Fruit fly (Drosophila melanogaster): Measurements from ENCODE around the gene CG43774.

The CG43774 gene

dm6 chr2L:4028697-4029096, 20.2 kb downstream of the CG43774 start (continued):
- TF ChIP-seq nerfin-2 (GFP tag; IDR thresholded peaks at IDR 0.05; ENCODE audit: partially characterized antibody) (no peak), CG11398 (GFP tag; optimal IDR thresholded peaks at IDR 0.05) (no peak), CG10321 (GFP tag; IDR thresholded peaks at IDR 0.05) (no peak), CG16815 (GFP tag; optimal IDR thresholded peaks at IDR 0.05) (no peak), CG15073 (GFP tag; optimal IDR thresholded peaks at IDR 0.05) (no peak), hth (optimal IDR thresholded peaks at IDR 0.05) (no peak), tll (GFP tag; optimal IDR thresholded peaks at IDR 0.05) (peak in 1 of 2 experiments; percentile 33), Oaz (GFP tag; IDR thresholded peaks at IDR 0.05) (no peak), odd (GFP tag; optimal IDR thresholded peaks at IDR 0.05) (no peak), CG7987 (GFP tag; optimal IDR thresholded peaks at IDR 0.05) (no peak), CG4617 (GFP tag; optimal IDR thresholded peaks at IDR 0.05; ENCODE audit: borderline replicate concordance) (no peak), CG15479 (GFP tag; optimal IDR thresholded peaks at IDR 0.05) (peak; percentile 77), CG1832 (GFP tag; optimal IDR thresholded peaks at IDR 0.05) (peak; percentile 64), CG5180 (GFP tag; optimal IDR thresholded peaks at IDR 0.05) (peak; percentile 65), CG12942 (GFP tag; optimal IDR thresholded peaks at IDR 0.05) (no peak), CG32532 (GFP tag; IDR thresholded peaks at IDR 0.05) (no peak), MESR4 (GFP tag; optimal IDR thresholded peaks at IDR 0.05) (no peak), stc (GFP tag; IDR thresholded peaks at IDR 0.05) (no peak), CG10654 (GFP tag; optimal IDR thresholded peaks at IDR 0.05) (no peak), lola (GFP tag; optimal IDR thresholded peaks at IDR 0.05) (no peak), exex (tag; optimal IDR thresholded peaks at IDR 0.05) (no peak), CG6272 (GFP tag; IDR thresholded peaks at IDR 0.05) (no peak), CG10274 (GFP tag; optimal IDR thresholded peaks at IDR 0.05) (no peak), D19A (tag; optimal IDR thresholded peaks at IDR 0.05) (no peak), CG18011 (GFP tag; optimal IDR thresholded peaks at IDR 0.05) (no peak), Sox102F (GFP tag; optimal IDR thresholded peaks at IDR 0.05) (no peak), CG14667 (GFP tag; IDR thresholded peaks at IDR 0.05) (no peak), HmgZ (tag; optimal IDR thresholded peaks at IDR 0.05) (no peak), kni (GFP tag; optimal IDR thresholded peaks at IDR 0.05) (peak; percentile 58), chinmo (GFP tag; IDR thresholded peaks at IDR 0.05; ENCODE audit: partially characterized antibody) (0 out of 4 replicates have a peak, but pooled peaks have one; percentile 43), Lpt (GFP tag; optimal IDR thresholded peaks at IDR 0.05) (no peak), CG9876 (GFP tag; optimal IDR thresholded peaks at IDR 0.05) (no peak), Trl (optimal IDR thresholded peaks at IDR 0.05) (peak in 1 of 2 experiments; percentile 16), Trl (GFP tag; optimal IDR thresholded peaks at IDR 0.05) (no peak), CG4820 (GFP tag; optimal IDR thresholded peaks at IDR 0.05) (no peak), amos (GFP tag; IDR thresholded peaks at IDR 0.05; ENCODE audit: partially characterized antibody) (no peak), Meics (GFP tag; optimal IDR thresholded peaks at IDR 0.05) (no peak), CG17361 (GFP tag; IDR thresholded peaks at IDR 0.05) (no peak), ash1 (GFP tag; optimal IDR thresholded peaks at IDR 0.05) (no peak), pnt (GFP tag; optimal IDR thresholded peaks at IDR 0.05) (no peak), peb (GFP tag; IDR thresholded peaks at IDR 0.05) (no peak), croc (GFP tag; conservative IDR thresholded peaks at IDR 0.05) (no peak), cas (GFP tag; IDR thresholded peaks at IDR 0.05) (no peak), abd-A (tag; optimal IDR thresholded peaks at IDR 0.05) (no peak), sd (tag; optimal IDR thresholded peaks at IDR 0.05) (no peak), fru (optimal IDR thresholded peaks at IDR 0.05) (no peak), CG7271 (tag; optimal IDR thresholded peaks at IDR 0.05) (no peak), slou (GFP tag; optimal IDR thresholded peaks at IDR 0.05) (no peak), CG10462 (GFP tag; optimal IDR thresholded peaks at IDR 0.05) (no peak), lbe (GFP tag; optimal IDR thresholded peaks at IDR 0.05) (no peak), Ets65A (GFP tag) (no peak), Sin3A (optimal IDR thresholded peaks at IDR 0.05) (no peak), Bteb2 (GFP tag; optimal IDR thresholded peaks at IDR 0.05) (no peak)
